Worm (Caenorhabditis elegans): ENCODE measurements around the gene C03C10.5.
A peak's percentile ranks its signal among the peaks of the same experiment; 100 is the strongest.

C03C10.5 gene

ce11 chrIII:4120386-4120785, 28.5 kb upstream of the C03C10.5 start:
- TF ChIP-seq ztf-4 (tag; optimal IDR thresholded peaks at IDR 0.05), result no peak
- peak; percentile 74 for TF ChIP-seq nfya-1 (tag; optimal IDR thresholded peaks at IDR 0.05; ENCODE audit: insufficient read depth)

- TF ChIP-seq ztf-11 (tag; optimal IDR thresholded peaks at IDR 0.05), result no peak
- no peak for TF ChIP-seq lsy-12 (tag; optimal IDR thresholded peaks at IDR 0.05)
- TF ChIP-seq R02D3.7 (tag; optimal IDR thresholded peaks at IDR 0.05), result no peak
- TF ChIP-seq pqm-1 (tag; optimal IDR thresholded peaks at IDR 0.05), result no peak
Observed at ce11 chrIII:4119736-4120135, 27.8 kb upstream of the C03C10.5 start.

- no peak for TF ChIP-seq fos-1 (tag; optimal IDR thresholded peaks at IDR 0.05)
- no peak for TF ChIP-seq ztf-11 (tag; optimal IDR thresholded peaks at IDR 0.05)
- TF ChIP-seq nhr-28 (tag; optimal IDR thresholded peaks at IDR 0.05), result no peak
- no peak for TF ChIP-seq jun-1 (tag; optimal IDR thresholded peaks at IDR 0.05)
- no peak for TF ChIP-seq lsy-12 (tag; optimal IDR thresholded peaks at IDR 0.05)
- TF ChIP-seq snpc-4 (tag; optimal IDR thresholded peaks at IDR 0.05), result no peak
- TF ChIP-seq fkh-10 (GFP tag; optimal IDR thresholded peaks at IDR 0.05), result no peak
- TF ChIP-seq ceh-9 (tag; optimal IDR thresholded peaks at IDR 0.05), result no peak
Observed at ce11 chrIII:4115085-4115484, 23.2 kb upstream of the C03C10.5 start, which contains the start of gene unc-103. Gene unc-103 (plus strand): TSS chrIII:4115385.

DNA sequence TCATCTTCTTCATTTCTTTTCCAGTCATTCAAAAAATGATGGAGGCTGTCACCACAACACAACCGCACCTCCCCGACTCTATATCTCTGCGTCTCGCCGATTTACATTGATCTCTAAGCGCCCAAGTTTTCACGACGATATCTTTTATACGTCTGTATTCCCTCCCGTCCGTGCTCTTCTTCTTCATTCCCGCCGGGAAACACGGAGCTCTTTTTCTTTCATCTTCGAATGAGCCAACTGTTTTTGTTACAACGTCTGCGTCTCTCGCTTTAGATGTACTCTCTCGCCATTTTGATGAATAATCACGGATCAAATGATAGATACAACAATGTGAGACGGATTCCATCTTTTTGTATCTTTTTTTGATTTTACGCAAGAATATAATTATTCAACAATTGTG, 21.7 kb upstream of the C03C10.5 start:
- TF ChIP-seq nhr-77 (tag; optimal IDR thresholded peaks at IDR 0.05) (no peak), aly-2 (tag; optimal IDR thresholded peaks at IDR 0.05) (no peak), nfya-1 (tag; optimal IDR thresholded peaks at IDR 0.05; ENCODE audit: insufficient read depth) (peak; percentile 9)

DNA sequence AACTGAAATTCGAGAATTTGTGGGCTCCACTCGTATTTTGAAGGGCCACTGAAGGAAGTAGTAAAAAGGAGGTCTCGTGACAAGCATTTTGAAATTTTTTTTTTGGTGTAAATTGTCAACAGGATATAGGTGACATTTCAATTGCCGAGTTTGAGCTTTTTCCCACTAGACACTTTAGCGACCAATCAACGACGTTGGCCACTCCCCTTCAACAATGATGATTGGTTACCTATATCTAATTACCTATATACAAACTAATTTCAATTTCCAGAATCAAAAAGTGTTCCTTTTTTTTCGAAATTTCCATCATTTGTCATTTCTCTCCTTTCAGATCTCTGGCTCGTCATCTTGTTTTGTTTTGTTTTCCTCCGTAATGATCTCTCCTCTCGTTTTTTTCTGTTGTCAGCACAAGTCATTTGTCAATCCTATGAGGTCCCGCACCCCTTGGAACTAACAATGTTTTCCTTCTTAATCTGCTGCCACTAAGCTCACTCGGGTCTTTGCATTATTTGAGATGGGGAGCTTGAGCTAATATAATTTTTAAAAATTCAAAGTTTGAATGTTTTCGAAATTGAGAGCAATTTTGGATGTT, 16.1 kb upstream of the C03C10.5 start:
- TF ChIP-seq nhr-23 (tag; optimal IDR thresholded peaks at IDR 0.05) (no peak), lin-39 (tag; optimal IDR thresholded peaks at IDR 0.05) (peak; percentile 90), elt-1 (tag; optimal IDR thresholded peaks at IDR 0.05) (no peak), nhr-11 (tag; optimal IDR thresholded peaks at IDR 0.05) (no peak), nfya-1 (tag; optimal IDR thresholded peaks at IDR 0.05; ENCODE audit: insufficient read depth) (peak; percentile 57), ztf-11 (tag; optimal IDR thresholded peaks at IDR 0.05) (no peak)

DNA sequence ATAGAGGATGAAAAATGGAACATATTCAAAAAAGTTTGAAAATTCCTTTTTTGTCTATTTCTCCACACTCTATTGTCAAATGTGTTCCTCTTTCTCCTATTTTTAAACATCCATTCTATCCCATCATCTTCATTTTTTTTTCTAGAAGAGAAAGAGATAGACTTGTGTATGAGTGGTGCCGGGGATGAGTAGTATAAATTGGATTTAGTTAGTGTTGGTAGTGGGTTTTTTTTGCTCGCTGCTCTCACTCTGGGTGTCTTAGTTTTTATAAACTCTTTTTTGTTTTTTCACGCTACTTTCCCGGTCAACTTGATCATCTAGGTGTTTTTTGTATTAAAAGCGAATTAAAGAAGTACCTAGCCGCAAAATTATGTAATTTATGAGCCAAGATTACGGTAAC, 15.3 kb upstream of the C03C10.5 start:
- TF ChIP-seq lsy-12 (tag; optimal IDR thresholded peaks at IDR 0.05) (no peak), nhr-28 (tag; optimal IDR thresholded peaks at IDR 0.05) (no peak), nhr-76 (tag; optimal IDR thresholded peaks at IDR 0.05) (no peak), egl-27 (tag; optimal IDR thresholded peaks at IDR 0.05) (no peak)

ce11 chrIII:4106611-4107010, 14.7 kb upstream of the C03C10.5 start:
- TF ChIP-seq nhr-76 (tag; optimal IDR thresholded peaks at IDR 0.05) (no peak), elt-2 (tag; optimal IDR thresholded peaks at IDR 0.05) (no peak), fos-1 (tag; optimal IDR thresholded peaks at IDR 0.05) (no peak), mdl-1 (tag; optimal IDR thresholded peaks at IDR 0.05) (no peak), fkh-2 (tag; optimal IDR thresholded peaks at IDR 0.05) (no peak), ceh-16 (tag; optimal IDR thresholded peaks at IDR 0.05) (no peak), pqm-1 (tag; optimal IDR thresholded peaks at IDR 0.05) (no peak), lin-15B (tag; optimal IDR thresholded peaks at IDR 0.05) (no peak), ZK546.5 (tag; optimal IDR thresholded peaks at IDR 0.05) (no peak), elt-3 (tag; optimal IDR thresholded peaks at IDR 0.05) (no peak), pha-4 (tag; optimal IDR thresholded peaks at IDR 0.05) (no peak), lsy-12 (tag; optimal IDR thresholded peaks at IDR 0.05) (no peak), nhr-25 (tag; optimal IDR thresholded peaks at IDR 0.05) (no peak)

- no peak for TF ChIP-seq nhr-77 (tag; optimal IDR thresholded peaks at IDR 0.05)
- no peak for TF ChIP-seq ZK546.5 (tag; optimal IDR thresholded peaks at IDR 0.05)
- TF ChIP-seq ceh-16 (tag; optimal IDR thresholded peaks at IDR 0.05), result no peak
- TF ChIP-seq hmg-11 (tag; optimal IDR thresholded peaks at IDR 0.05), result no peak
- no peak for TF ChIP-seq skn-1 (tag; optimal IDR thresholded peaks at IDR 0.05)
- no peak for TF ChIP-seq mml-1 (tag; optimal IDR thresholded peaks at IDR 0.05)
- TF ChIP-seq ztf-11 (tag; optimal IDR thresholded peaks at IDR 0.05), result no peak
- TF ChIP-seq ama-1 (optimal IDR thresholded peaks at IDR 0.05), result no peak
- TF ChIP-seq eor-1 (tag; optimal IDR thresholded peaks at IDR 0.05), result no peak
- TF ChIP-seq lin-39 (tag; optimal IDR thresholded peaks at IDR 0.05), result no peak
- no peak for TF ChIP-seq elt-1 (tag; optimal IDR thresholded peaks at IDR 0.05)
- TF ChIP-seq unc-62 (GFP tag; optimal IDR thresholded peaks at IDR 0.05), result no peak
- no peak for TF ChIP-seq nhr-237 (tag; optimal IDR thresholded peaks at IDR 0.05)
Observed at ce11 chrIII:4103171-4103570, 11.3 kb upstream of the C03C10.5 start.

All from whole organism, L3 larva.